Fruit fly (Drosophila melanogaster) whole organism, embryonic: ENCODE results near the gene PIG-S.

ENCODE experiments used
- CG16813 ChIP-seq: fragments of 200-800 bp; sonication (Bioruptor generic); IDR thresholded peaks from 3 replicates; pipeline ENCODE4 v1.3.6; 2022; ENCODE audit warnings: missing biosample characterization, missing genetic modification characterization; ENCODE audit not compliant: partially characterized antibody
- CG8478 ChIP-seq: fragments of >200 bp; optimal IDR thresholded peaks from 2 replicates; lab custom pipeline; 2018
- Rx ChIP-seq: fragments of 200-800 bp; sonication (Bioruptor generic); IDR thresholded peaks from 2 replicates; pipeline ENCODE4 v1.3.6; 2022; ENCODE audit warnings: missing biosample characterization, missing genetic modification characterization
- ttk ChIP-seq: fragments of 200-800 bp; sonication (Bioruptor generic); IDR thresholded peaks from 2 replicates; pipeline ENCODE4 v2.1.2; 2022; ENCODE audit warnings: missing biosample characterization, missing genetic modification characterization
- usp ChIP-seq: fragments of >200 bp; optimal IDR thresholded peaks from 2 replicates; lab custom pipeline; 2017; ENCODE audit warnings: missing biosample characterization, missing genetic modification characterization

DNA sequence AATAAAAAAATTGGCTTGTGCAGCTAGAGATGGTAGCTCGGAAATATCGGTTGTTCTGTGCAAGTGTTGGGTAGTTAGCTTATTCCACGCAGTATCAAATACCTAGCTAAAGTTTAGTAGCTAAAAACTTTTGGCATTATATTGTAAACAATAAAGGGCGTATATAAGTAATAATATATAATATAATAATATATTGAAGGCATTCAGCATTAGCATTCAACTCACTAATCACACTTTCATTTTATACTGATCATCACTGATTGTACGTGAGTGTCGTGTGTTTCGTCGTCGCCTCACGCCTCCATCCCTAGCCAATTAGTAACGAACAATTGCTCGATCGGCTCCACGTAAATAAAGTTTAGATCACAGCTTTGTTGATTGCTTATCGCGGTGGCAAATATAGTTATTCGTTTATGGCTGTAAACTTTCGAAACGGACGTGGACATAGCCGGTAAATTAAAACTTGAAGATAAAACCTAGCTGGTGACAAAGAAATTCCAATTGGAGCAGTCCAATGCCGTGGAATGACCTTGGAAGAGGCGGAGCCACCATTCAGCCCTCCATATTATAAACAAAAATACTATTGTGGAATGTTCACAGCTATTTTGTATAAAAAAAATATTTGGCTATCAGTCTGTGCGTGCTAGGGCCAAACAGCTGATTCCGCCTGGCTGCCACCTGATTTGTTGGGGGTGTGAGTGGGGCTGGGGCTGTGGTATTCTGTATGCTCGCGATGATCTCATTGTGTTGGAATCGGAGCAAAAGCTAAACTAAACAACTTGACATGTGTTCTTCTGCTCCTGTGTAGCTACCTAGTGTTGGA lies at the start of gene PIG-S, which contains the start of the genes sud1 and CG11168:
- TF ChIP-seq CG8478 (lab: Kevin White, UChicago), result no peak
- TF ChIP-seq usp, result no peak
- peak; percentile 95 for TF ChIP-seq CG16813
- peak; percentile 20; the same call in 1 of the 2 replicates for TF ChIP-seq ttk (GFP tag; lab: Robert Waterston, UW)
- peak; percentile 35 for TF ChIP-seq Rx
